Worm (Caenorhabditis elegans): Measurements from ENCODE around the gene srh-212.

DNA sequence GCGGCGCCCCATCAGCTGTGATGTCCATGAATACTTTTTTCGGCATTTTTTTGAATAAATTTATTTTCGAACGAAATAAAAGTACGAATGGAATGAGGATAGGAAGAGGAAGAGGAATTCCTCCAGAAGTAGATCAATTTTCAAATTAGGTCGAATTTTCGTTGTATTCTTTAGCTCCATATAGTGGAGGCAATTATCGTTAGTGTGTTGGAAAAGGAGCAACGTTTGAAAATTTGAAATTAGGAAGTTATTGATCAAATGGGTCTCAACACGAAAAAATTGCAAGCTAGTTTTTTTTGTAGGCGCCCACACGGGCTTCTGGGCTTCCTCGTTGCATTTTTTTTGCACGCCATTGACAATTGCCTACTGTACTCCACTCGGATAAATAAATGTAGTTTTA is 4.9 kb downstream of the srh-212 start, which contains the start of gene T22F3.12:
- TF ChIP-seq nhr-11 (tag; optimal IDR thresholded peaks at IDR 0.05) (no peak), snpc-4 (tag; optimal IDR thresholded peaks at IDR 0.05) (no peak), skn-1 (tag; optimal IDR thresholded peaks at IDR 0.05) (no peak), ztf-4 (tag; optimal IDR thresholded peaks at IDR 0.05) (no peak), unc-62 (GFP tag; optimal IDR thresholded peaks at IDR 0.05) (no peak), fos-1 (tag; optimal IDR thresholded peaks at IDR 0.05) (no peak), ama-1 (optimal IDR thresholded peaks at IDR 0.05) (no peak), nhr-237 (tag; optimal IDR thresholded peaks at IDR 0.05) (no peak), egl-27 (tag; optimal IDR thresholded peaks at IDR 0.05) (no peak), lin-15B (tag; optimal IDR thresholded peaks at IDR 0.05) (no peak), daf-12 (tag; optimal IDR thresholded peaks at IDR 0.05) (no peak), zag-1 (tag; optimal IDR thresholded peaks at IDR 0.05) (no peak), pha-4 (tag; optimal IDR thresholded peaks at IDR 0.05) (no peak), nhr-43 (tag; optimal IDR thresholded peaks at IDR 0.05; ENCODE audit: poor library complexity, severe bottlenecking) (no peak)
